Fruit fly (Drosophila melanogaster) Kc167 (cell line): ENCODE measurements around the gene CG15035.

Experiments used
- Myc ChIP-seq: fragments of >200 bp; optimal IDR thresholded peaks from 2 replicates; lab custom pipeline; 2017; ENCODE audit warnings: missing external identifiers
- Sin3A ChIP-seq: fragments of >200 bp; optimal IDR thresholded peaks from 2 replicates; lab custom pipeline; 2018; ENCODE audit warnings: missing external identifiers
- insv ChIP-seq: fragments of >200 bp; optimal IDR thresholded peaks from 3 replicates; lab custom pipeline; 2018; ENCODE audit warnings: missing external identifiers
- psq ChIP-seq: fragments of >200 bp; optimal IDR thresholded peaks from 2 replicates; lab custom pipeline; 2017; ENCODE audit warnings: missing external identifiers
- ttk ChIP-seq: sonication (Bioruptor generic); optimal IDR thresholded peaks from 2 replicates; lab custom pipeline; 2017; ENCODE audit warnings: missing external identifiers

DNA sequence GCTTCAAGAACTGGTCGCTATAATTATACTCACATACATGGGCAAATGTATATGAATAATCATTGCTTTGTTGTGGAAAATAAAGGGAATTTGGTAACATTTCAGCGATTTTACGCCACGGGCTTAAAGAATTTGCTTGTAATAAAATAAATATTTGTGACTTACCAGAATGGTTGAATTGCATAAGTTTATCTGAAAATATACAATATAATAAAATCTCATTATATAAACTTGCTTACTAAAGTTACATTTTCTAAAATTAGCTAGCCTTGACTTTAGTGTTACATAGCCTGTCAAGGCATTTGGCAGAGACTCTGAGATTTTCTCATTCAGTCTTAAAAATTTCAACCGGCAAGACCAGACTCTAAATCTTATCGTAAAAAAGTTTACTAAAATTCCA, 44.5 kb downstream of the CG15035 start, which contains the start of gene CG1999:
- no peak for TF ChIP-seq ttk (lab: Kevin White, UChicago)
- TF ChIP-seq psq (lab: Kevin White, UChicago), result no peak
- no peak for TF ChIP-seq insv (lab: Kevin White, UChicago)
- TF ChIP-seq Sin3A (lab: Kevin White, UChicago), result no peak
- TF ChIP-seq Myc (lab: Kevin White, UChicago), result no peak
